1 fruit fly cellular context compared by ENCODE assay signal in genomic region chr2L:2163568-2163953, dm6.
TF ChIP-seq lines count a peak whose summit lies in the region.

No protein-coding gene starts in this region.

TF ChIP-seq in whole organism, embryonic, 481 proteins besides CTCF, POLR2A, EP300 and RAD21 (continued from another document):
- peak; percentile 92 for TF ChIP-seq lmd (GFP tag; IDR thresholded peaks at IDR 0.05; lab: Robert Waterston, UW)
- peak; percentile 86 for TF ChIP-seq CG11456 (GFP tag; IDR thresholded peaks at IDR 0.05; lab: Robert Waterston, UW)
- TF ChIP-seq mam (GFP tag; optimal IDR thresholded peaks at IDR 0.05; lab: Kevin White, UChicago) = peak; percentile 82
- peak; percentile 85 for TF ChIP-seq CG6254 (GFP tag; optimal IDR thresholded peaks at IDR 0.05; lab: Kevin White, UChicago)
- peak; percentile 89 for TF ChIP-seq NK7.1 (GFP tag; optimal IDR thresholded peaks at IDR 0.05; lab: Kevin White, UChicago)
- TF ChIP-seq CG11723 (GFP tag; optimal IDR thresholded peaks at IDR 0.05; lab: Kevin White, UChicago) = peak; percentile 86
- TF ChIP-seq CG31441 (GFP tag; IDR thresholded peaks at IDR 0.05; lab: Robert Waterston, UW) = peak; percentile 91
- peak; percentile 96 for TF ChIP-seq Optix (GFP tag; IDR thresholded peaks at IDR 0.05; lab: Robert Waterston, UW)
- peak; percentile 92 for TF ChIP-seq H2.0 (GFP tag; IDR thresholded peaks at IDR 0.05; lab: Robert Waterston, UW)
- TF ChIP-seq sc (optimal IDR thresholded peaks at IDR 0.05; lab: Kevin White, UChicago) = no peak
- TF ChIP-seq sc (GFP tag; optimal IDR thresholded peaks at IDR 0.05; lab: Kevin White, UChicago) = peak; percentile 88
- peak; percentile 85 for TF ChIP-seq stc (GFP tag; IDR thresholded peaks at IDR 0.05; lab: Robert Waterston, UW)
- TF ChIP-seq jing (GFP tag; optimal IDR thresholded peaks at IDR 0.05; lab: Kevin White, UChicago) = peak; percentile 82
- peak in 1 of 3 experiments; percentile 81 for TF ChIP-seq Stat92E (GFP tag; optimal IDR thresholded peaks at IDR 0.05; lab: Kevin White, UChicago)
- TF ChIP-seq CG2199 (GFP tag; IDR thresholded peaks at IDR 0.05; lab: Robert Waterston, UW) = peak; percentile 95
- TF ChIP-seq CG5245 (GFP tag; optimal IDR thresholded peaks at IDR 0.05; lab: Kevin White, UChicago) = peak; percentile 79
- TF ChIP-seq B-H2 (GFP tag; optimal IDR thresholded peaks at IDR 0.05; lab: Kevin White, UChicago) = no peak
- TF ChIP-seq vfl (GFP tag; optimal IDR thresholded peaks at IDR 0.05; lab: Kevin White, UChicago) = peak; percentile 32
- peak; percentile 45 for TF ChIP-seq CG10147 (GFP tag; optimal IDR thresholded peaks at IDR 0.05; lab: Kevin White, UChicago)
- TF ChIP-seq CG4854 (GFP tag; optimal IDR thresholded peaks at IDR 0.05; lab: Kevin White, UChicago) = peak; percentile 77
- TF ChIP-seq CG3726 (GFP tag; IDR thresholded peaks at IDR 0.05; lab: Robert Waterston, UW) = peak; percentile 91
- TF ChIP-seq dan (GFP tag; IDR thresholded peaks at IDR 0.05; lab: Robert Waterston, UW) = peak; percentile 96
- peak; percentile 84 for TF ChIP-seq CG3407 (GFP tag; optimal IDR thresholded peaks at IDR 0.05; lab: Kevin White, UChicago)
- TF ChIP-seq CG4282 (GFP tag; optimal IDR thresholded peaks at IDR 0.05; lab: Kevin White, UChicago) = peak; percentile 58
- no peak for TF ChIP-seq h (optimal IDR thresholded peaks at IDR 0.05; lab: Kevin White, UChicago)
- TF ChIP-seq H15 (GFP tag; IDR thresholded peaks at IDR 0.05; lab: Robert Waterston, UW) = peak; percentile 95
- peak; percentile 94 for TF ChIP-seq pum (GFP tag; optimal IDR thresholded peaks at IDR 0.05; lab: Kevin White, UChicago)
- peak; percentile 63 for TF ChIP-seq al (GFP tag; IDR thresholded peaks at IDR 0.05; lab: Robert Waterston, UW)
- TF ChIP-seq mld (GFP tag; IDR thresholded peaks at IDR 0.05; lab: Robert Waterston, UW; ENCODE audit: partially characterized antibody) = no peak
- peak; percentile 44 for TF ChIP-seq CG1832 (GFP tag; optimal IDR thresholded peaks at IDR 0.05; lab: Kevin White, UChicago)
- TF ChIP-seq CrebB (tag; optimal IDR thresholded peaks at IDR 0.05; lab: Kevin White, UChicago) = peak; percentile 72
TF ChIP-seq in whole organism, embryonic: peak in this region for 416.
